Worm (Caenorhabditis elegans) whole organism, young adult: ENCODE data around the gene rpn-3.

Experiments used
- B0035.1 ChIP-seq: sonication (generic microtip); optimal IDR thresholded peaks from 2 replicates; lab custom pipeline; 2016; ENCODE audit warnings: missing genetic modification characterization, mild to moderate bottlenecking, missing compliant biosample characterization, missing genotype, missing genetic modification reagents
- C06A6.2 ChIP-seq: fragments of 200-800 bp; sonication (Bioruptor generic); conservative IDR thresholded peaks from 2 replicates; pipeline ENCODE4 v1.3.6; 2022; ENCODE audit warnings: missing genetic modification characterization, missing compliant biosample characterization
- C17E4.6 ChIP-seq: fragments of 200-800 bp; sonication (Bioruptor generic); IDR thresholded peaks from 2 replicates; pipeline ENCODE4 v1.3.6; 2022; ENCODE audit warnings: missing genetic modification reagents, missing genetic modification characterization, missing compliant biosample characterization
- F49E8.2 ChIP-seq: sonication (generic microtip); optimal IDR thresholded peaks from 3 replicates; lab custom pipeline; 2017; ENCODE audit warnings: missing genetic modification characterization, mild to moderate bottlenecking, missing compliant biosample characterization, antibody characterized with exemption, moderate library complexity; ENCODE audit not compliant: insufficient read depth
- F52B5.7 ChIP-seq: sonication (generic microtip); optimal IDR thresholded peaks from 2 replicates; lab custom pipeline; 2016; ENCODE audit warnings: mild to moderate bottlenecking, missing genetic modification characterization, missing compliant biosample characterization
- F55B11.4 ChIP-seq: sonication (generic microtip); optimal IDR thresholded peaks from 2 replicates; lab custom pipeline; 2016; ENCODE audit warnings: missing compliant biosample characterization, missing genetic modification characterization, borderline replicate concordance; ENCODE audit not compliant: insufficient read depth
- K12H6.12 ChIP-seq: fragments of 200-800 bp; sonication (Bioruptor generic); optimal IDR thresholded peaks from 2 replicates; lab custom pipeline; 2018; ENCODE audit warnings: mild to moderate bottlenecking, missing genetic modification characterization, missing compliant biosample characterization
- Y53F4B.3 ChIP-seq: fragments of 200-800 bp; sonication (Bioruptor generic); IDR thresholded peaks from 2 replicates; pipeline ENCODE4 v1.3.6; 2022; ENCODE audit warnings: missing genetic modification reagents, missing genetic modification characterization, missing compliant biosample characterization
- Y53G8AR.9 ChIP-seq: fragments of 200-800 bp; sonication (Bioruptor generic); conservative IDR thresholded peaks from 2 replicates; pipeline ENCODE4 v1.3.6; 2022; ENCODE audit warnings: missing genetic modification reagents, missing genetic modification characterization, missing compliant biosample characterization
- Y67H2A.10 ChIP-seq: fragments of 200-800 bp; sonication (Bioruptor generic); conservative IDR thresholded peaks from 2 replicates; pipeline ENCODE4 v1.3.6; 2022; ENCODE audit warnings: missing genetic modification reagents, missing genetic modification characterization, missing compliant biosample characterization
- Y79H2A.3 ChIP-seq: fragments of 200-800 bp; sonication (Bioruptor generic); conservative IDR thresholded peaks from 2 replicates; pipeline ENCODE4 v1.3.6; 2022; ENCODE audit warnings: missing genetic modification reagents, missing genetic modification characterization, missing compliant biosample characterization
- atf-7 ChIP-seq: sonication (generic microtip); optimal IDR thresholded peaks from 2 replicates; lab custom pipeline; 2017; ENCODE audit warnings: mild to moderate bottlenecking, missing genetic modification characterization, missing compliant biosample characterization
- ccch-3 ChIP-seq: fragments of 200-800 bp; sonication (Bioruptor generic); optimal IDR thresholded peaks from 2 replicates; lab custom pipeline; 2018; ENCODE audit warnings: mild to moderate bottlenecking, missing genetic modification characterization, missing compliant biosample characterization
- cebp-2 ChIP-seq: fragments of 200-800 bp; sonication (Bioruptor generic); IDR thresholded peaks from 2 replicates; pipeline ENCODE4 v1.3.6; 2022; ENCODE audit warnings: missing genetic modification characterization, missing compliant biosample characterization
- dpff-1 ChIP-seq: sonication (generic microtip); optimal IDR thresholded peaks from 2 replicates; lab custom pipeline; 2017; ENCODE audit warnings: mild to moderate bottlenecking, missing genetic modification characterization, missing compliant biosample characterization
- efl-1 ChIP-seq: fragments of 150-350 bp; optimal IDR thresholded peaks from 2 replicates; lab custom pipeline; 2014; ENCODE audit warnings: missing biosample characterization, missing genetic modification reagents, missing genetic modification characterization
- egl-18 ChIP-seq: fragments of 200-800 bp; sonication (Bioruptor generic); IDR thresholded peaks from 2 replicates; pipeline ENCODE4 v1.3.6; 2022; ENCODE audit warnings: missing genetic modification reagents, missing genetic modification characterization, missing compliant biosample characterization
- egl-44 ChIP-seq: fragments of 200-800 bp; sonication (Bioruptor generic); IDR thresholded peaks from 2 replicates; pipeline ENCODE4 v1.3.6; 2022; ENCODE audit warnings: missing genetic modification reagents, missing genetic modification characterization, missing compliant biosample characterization
- fkh-3 ChIP-seq: sonication (generic microtip); optimal IDR thresholded peaks from 2 replicates; lab custom pipeline; 2016; ENCODE audit warnings: mild to moderate bottlenecking, missing genetic modification characterization, missing compliant biosample characterization
- gei-17 ChIP-seq: fragments of 200-800 bp; sonication (Bioruptor generic); optimal IDR thresholded peaks from 2 replicates; lab custom pipeline; 2018; ENCODE audit warnings: mild to moderate bottlenecking, missing genetic modification characterization, missing compliant biosample characterization
- him-1 ChIP-seq: sonication (generic microtip); optimal IDR thresholded peaks from 2 replicates; lab custom pipeline; 2016; ENCODE audit warnings: missing genotype, missing genetic modification reagents, missing genetic modification characterization, missing compliant biosample characterization
- let-526 ChIP-seq: fragments of 200-800 bp; sonication (Bioruptor generic); IDR thresholded peaks from 2 replicates; pipeline ENCODE4 v1.3.6; 2022; ENCODE audit warnings: missing genetic modification reagents, missing genetic modification characterization, missing compliant biosample characterization
- lin-26 ChIP-seq: fragments of 200-800 bp; sonication (Bioruptor generic); IDR thresholded peaks from 2 replicates; pipeline ENCODE4 v1.3.6; 2022; ENCODE audit warnings: missing genetic modification reagents, missing genetic modification characterization, missing compliant biosample characterization
- lin-35 ChIP-seq, 3 experiments: fragments of 150-350 bp in 2 of 3; sonication (generic microtip) in 1 of 3; optimal IDR thresholded peaks; 2 replicates each; lab custom pipeline; 2014 to 2018; ENCODE audit warnings: missing biosample characterization in 3 of 3, missing genetic modification characterization in 3 of 3, missing genetic modification reagents in 3 of 3
- lin-40 ChIP-seq: sonication (generic microtip); optimal IDR thresholded peaks from 2 replicates; lab custom pipeline; 2016; ENCODE audit warnings: missing genetic modification characterization, mild to moderate bottlenecking, missing compliant biosample characterization, missing genotype, missing genetic modification reagents
- lin-54 ChIP-seq: fragments of 200-800 bp; sonication (Bioruptor generic); optimal IDR thresholded peaks from 2 replicates; lab custom pipeline; 2018; ENCODE audit warnings: mild to moderate bottlenecking, missing genetic modification characterization, missing compliant biosample characterization
- madf-10 ChIP-seq: sonication (generic microtip); optimal IDR thresholded peaks from 2 replicates; lab custom pipeline; 2016; ENCODE audit warnings: mild to moderate bottlenecking, missing genetic modification characterization, missing compliant biosample characterization
- madf-3 ChIP-seq: fragments of 200-800 bp; sonication (Bioruptor generic); IDR thresholded peaks from 2 replicates; pipeline ENCODE4 v1.3.6; 2022; ENCODE audit warnings: missing genetic modification reagents, missing genetic modification characterization, missing compliant biosample characterization
- madf-8 ChIP-seq: fragments of 200-800 bp; sonication (Bioruptor generic); conservative IDR thresholded peaks from 2 replicates; pipeline ENCODE4 v1.3.6; 2022; ENCODE audit warnings: missing genetic modification reagents, missing genetic modification characterization, missing compliant biosample characterization
- mcd-1 ChIP-seq: fragments of 200-800 bp; sonication (Bioruptor generic); IDR thresholded peaks from 2 replicates; pipeline ENCODE4 v1.3.6; 2022; ENCODE audit warnings: missing genetic modification reagents, missing genetic modification characterization, missing compliant biosample characterization
- mes-4 ChIP-seq: sonication (generic microtip); optimal IDR thresholded peaks from 2 replicates; lab custom pipeline; 2016; ENCODE audit warnings: missing genotype, missing genetic modification characterization, missing compliant biosample characterization
- nfya-1 ChIP-seq: sonication (generic microtip); optimal IDR thresholded peaks from 2 replicates; lab custom pipeline; 2017; ENCODE audit warnings: antibody characterized with exemption, missing compliant biosample characterization, missing genetic modification characterization, borderline replicate concordance; ENCODE audit not compliant: insufficient read depth
- nhr-179 ChIP-seq: sonication (generic microtip); optimal IDR thresholded peaks from 2 replicates; lab custom pipeline; 2016; ENCODE audit warnings: mild to moderate bottlenecking, missing genetic modification characterization, missing compliant biosample characterization
- nhr-80 ChIP-seq: sonication (generic microtip); optimal IDR thresholded peaks from 2 replicates; lab custom pipeline; 2016; ENCODE audit warnings: missing genetic modification characterization, missing compliant biosample characterization
- pha-4 ChIP-seq: fragments of 150-350 bp; sonication (generic microtip); optimal IDR thresholded peaks from 2 replicates; lab custom pipeline; 2014; ENCODE audit warnings: missing biosample characterization, missing genetic modification reagents, missing genetic modification characterization
- sdz-38 ChIP-seq: sonication (generic microtip); optimal IDR thresholded peaks from 2 replicates; lab custom pipeline; 2016; ENCODE audit warnings: missing genotype, missing genetic modification characterization, missing compliant biosample characterization
- snpc-1.3 ChIP-seq: sonication (generic microtip); optimal IDR thresholded peaks from 2 replicates; lab custom pipeline; 2017; ENCODE audit warnings: missing genetic modification characterization, mild to moderate bottlenecking, missing compliant biosample characterization, antibody characterized with exemption, moderate library complexity, missing genotype, missing genetic modification reagents; ENCODE audit not compliant: insufficient read depth
- snpc-3.4 ChIP-seq: sonication (generic microtip); optimal IDR thresholded peaks from 2 replicates; lab custom pipeline; 2017; ENCODE audit warnings: missing genetic modification characterization, mild to moderate bottlenecking, missing compliant biosample characterization, antibody characterized with exemption, moderate library complexity, missing genotype, missing genetic modification reagents
- tbx-9 ChIP-seq: sonication (generic microtip); optimal IDR thresholded peaks from 2 replicates; lab custom pipeline; 2016; ENCODE audit warnings: borderline replicate concordance, missing genetic modification characterization, inconsistent platforms, missing compliant biosample characterization
- zfh-2 ChIP-seq: fragments of 200-800 bp; sonication (Bioruptor generic); conservative IDR thresholded peaks from 2 replicates; pipeline ENCODE4 v1.3.6; 2022; ENCODE audit warnings: missing genetic modification reagents, missing genetic modification characterization, missing compliant biosample characterization
- zim-3 ChIP-seq: sonication (generic microtip); optimal IDR thresholded peaks from 2 replicates; lab custom pipeline; 2017; ENCODE audit warnings: mild to moderate bottlenecking, missing genetic modification characterization, moderate library complexity, missing compliant biosample characterization
- ztf-22 ChIP-seq: fragments of 200-800 bp; sonication (Bioruptor generic); optimal IDR thresholded peaks from 2 replicates; lab custom pipeline; 2018; ENCODE audit warnings: mild to moderate bottlenecking, missing genetic modification characterization, moderate library complexity, missing compliant biosample characterization
- ztf-3 ChIP-seq: fragments of 200-800 bp; sonication (Bioruptor generic); optimal IDR thresholded peaks from 2 replicates; lab custom pipeline; 2018; ENCODE audit warnings: mild to moderate bottlenecking, missing genetic modification characterization, missing compliant biosample characterization
- ztf-6 ChIP-seq: fragments of 200-800 bp; sonication (Bioruptor generic); IDR thresholded peaks from 2 replicates; pipeline ENCODE4 v1.3.6; 2022; ENCODE audit warnings: missing genetic modification reagents, missing genetic modification characterization, missing compliant biosample characterization

The rpn-3 gene

ce11 chrIII:8417192-8417967 is 29.8 kb upstream of the rpn-3 start (continued):
- TF ChIP-seq lin-54 (GFP tag; lab: Kevin White, UChicago) (peak; percentile 62), gei-17 (GFP tag; lab: Kevin White, UChicago) (peak; percentile 54)

DNA sequence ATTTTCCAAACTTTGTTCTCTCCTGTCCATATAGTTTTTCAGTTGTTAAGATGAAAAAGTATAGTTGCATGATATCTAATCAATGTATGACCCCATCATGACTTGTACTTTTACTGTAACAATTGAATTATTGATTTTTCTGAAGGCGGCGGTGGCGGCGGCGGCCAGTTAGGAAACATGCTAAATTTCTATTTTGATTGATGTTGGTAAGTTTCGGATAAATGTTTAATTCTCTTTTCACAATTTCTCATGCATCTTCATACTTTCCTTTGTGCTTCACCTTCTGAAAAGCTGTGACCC is 29.2 kb upstream of the rpn-3 start, which contains the start of gene sor-1:
Gene sor-1, plus strand, starts transcription at position 201 of the 300 bp plus-strand sequence.
- no peak for TF ChIP-seq egl-18
- TF ChIP-seq atf-7 (tag; lab: Kevin White, UChicago), result no peak
- TF ChIP-seq C17E4.6, result no peak
- no peak for TF ChIP-seq lin-40 (tag; lab: Kevin White, UChicago)
- no peak for TF ChIP-seq F52B5.7 (tag; lab: Kevin White, UChicago)
- TF ChIP-seq zim-3, result no peak
- TF ChIP-seq madf-3 (GFP tag; lab: Robert Waterston, UW), result no peak
- TF ChIP-seq let-526, result no peak
- no peak for TF ChIP-seq zfh-2 (GFP tag; lab: Robert Waterston, UW)

ce11 chrIII:8425076-8425475 is 22.1 kb upstream of the rpn-3 start:
- TF ChIP-seq K12H6.12 (tag; lab: Kevin White, UChicago) (peak; percentile 83), lin-54 (GFP tag; lab: Kevin White, UChicago) (peak; percentile 43), C06A6.2 (no peak; the same call in 1 of the 2 replicates), Y53G8AR.9 (no peak), lin-26 (GFP tag; lab: Robert Waterston, UW) (peak; percentile 82), sdz-38 (no peak), Y67H2A.10 (no peak), snpc-1.3 (tag; lab: Kevin White, UChicago) (no peak), F55B11.4 (tag; lab: Kevin White, UChicago) (no peak), gei-17 (GFP tag; lab: Kevin White, UChicago) (no peak), fkh-3 (tag; lab: Kevin White, UChicago) (no peak), nhr-80 (peak; percentile 96), madf-10 (peak; percentile 65), madf-8 (no peak), nfya-1 (tag; lab: Kevin White, UChicago) (no peak), him-1 (no peak), nhr-179 (no peak), lin-35 (GFP tag; optimal IDR thresholded peaks at IDR 0.05; lab: Kevin White, UChicago) (peak in 1 of 3 experiments; percentile 27), Y79H2A.3 (GFP tag; lab: Robert Waterston, UW) (no peak), ztf-3 (no peak), ztf-22 (GFP tag; lab: Kevin White, UChicago) (no peak), ccch-3 (GFP tag; lab: Kevin White, UChicago) (no peak), cebp-2 (no peak), F49E8.2 (no peak), zfh-2 (GFP tag; lab: Robert Waterston, UW) (peak; percentile 94), B0035.1 (tag; lab: Kevin White, UChicago) (no peak), tbx-9 (no peak), Y53F4B.3 (no peak), egl-44 (GFP tag; lab: Robert Waterston, UW) (peak; percentile 52; the same call in 1 of the 2 replicates), mcd-1 (GFP tag; lab: Robert Waterston, UW) (peak; percentile 59), snpc-3.4 (tag; lab: Kevin White, UChicago) (no peak), efl-1 (GFP tag; lab: Kevin White, UChicago) (no peak), dpff-1 (no peak), pha-4 (tag; lab: Kevin White, UChicago) (no peak), ztf-6 (no peak), mes-4 (tag; lab: Kevin White, UChicago) (no peak), let-526 (0 out of 2 replicates have a peak, but pooled peaks have one; percentile 40)
